In the genomic region with DNA sequence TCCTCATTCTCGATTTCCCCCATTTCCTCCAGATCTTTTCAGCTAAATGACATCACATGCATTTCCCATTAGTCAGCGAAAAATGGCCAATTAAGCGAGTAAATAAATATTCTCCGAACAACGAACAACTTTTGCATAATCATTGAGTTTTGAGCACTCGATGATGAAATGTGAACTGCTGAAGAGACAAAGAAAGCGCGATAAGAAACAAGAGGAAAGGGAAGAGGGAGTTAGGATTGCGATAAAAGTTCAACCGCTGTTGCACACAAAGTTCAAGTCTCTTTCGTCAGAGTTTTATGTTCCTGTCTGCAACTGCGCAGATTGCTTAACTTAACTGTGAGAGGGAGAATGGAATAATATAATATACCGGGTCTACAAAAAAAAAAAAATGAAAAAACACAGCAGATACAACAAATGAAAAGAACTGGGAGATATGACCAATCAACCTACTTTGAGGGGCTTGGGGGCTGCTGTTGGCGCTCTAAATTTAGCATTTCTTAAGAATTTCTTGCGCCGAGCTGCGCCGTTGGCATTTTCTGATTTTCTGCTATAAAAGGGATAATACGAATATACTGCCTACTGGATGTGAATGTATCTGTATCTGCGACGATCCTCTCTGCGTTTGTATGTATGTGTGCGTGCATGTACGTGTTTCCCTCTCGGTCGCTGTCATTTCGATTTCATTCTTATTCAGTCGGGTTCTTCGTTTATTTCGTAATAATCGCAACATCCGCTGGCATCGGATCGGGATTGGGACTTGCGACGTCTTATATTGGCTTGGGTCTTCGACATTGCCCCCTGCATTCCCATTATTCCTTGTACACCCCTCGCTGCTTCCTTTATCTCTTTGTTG, we compare ENCODE assay signal across 6 fruit fly cellular contexts.
TF ChIP-seq lines count a peak whose summit lies in the region.

No protein-coding gene starts in this region.

- no peak for TF ChIP-seq CTCF in whole organism, embryonic (GFP tag; optimal IDR thresholded peaks at IDR 0.05; lab: Kevin White, UChicago)

TF ChIP-seq in whole organism, 6 proteins besides CTCF, POLR2A, EP300 and RAD21:
- no peak for TF ChIP-seq psq (optimal IDR thresholded peaks at IDR 0.05; lab: Kevin White, UChicago)
- TF ChIP-seq EcR (GFP tag; optimal IDR thresholded peaks at IDR 0.05; lab: Kevin White, UChicago) = peak; percentile 72 to 75

TF ChIP-seq in whole organism, adult, 20 proteins besides CTCF, POLR2A, EP300 and RAD21 (continues in another document):
- TF ChIP-seq CG12768 (GFP tag; optimal IDR thresholded peaks at IDR 0.05; lab: Kevin White, UChicago) (no peak), Hr96 (GFP tag; optimal IDR thresholded peaks at IDR 0.05; lab: Kevin White, UChicago) (no peak), CG11617 (GFP tag; optimal IDR thresholded peaks at IDR 0.05; lab: Kevin White, UChicago) (no peak), toe (GFP tag; optimal IDR thresholded peaks at IDR 0.05; lab: Kevin White, UChicago) (no peak), CG7045 (GFP tag; optimal IDR thresholded peaks at IDR 0.05; lab: Kevin White, UChicago) (no peak), CG7101 (tag; optimal IDR thresholded peaks at IDR 0.05; lab: Kevin White, UChicago) (no peak), CG5204 (GFP tag; optimal IDR thresholded peaks at IDR 0.05; lab: Kevin White, UChicago) (no peak), CG1620 (GFP tag; optimal IDR thresholded peaks at IDR 0.05; lab: Kevin White, UChicago) (no peak), Clk (GFP tag; optimal IDR thresholded peaks at IDR 0.05; lab: Kevin White, UChicago) (no peak), cic (GFP tag; optimal IDR thresholded peaks at IDR 0.05; lab: Kevin White, UChicago) (no peak), cnc (optimal IDR thresholded peaks at IDR 0.05; lab: Kevin White, UChicago) (peak in 1 of 2 experiments; percentile 31), Mnt (GFP tag; optimal IDR thresholded peaks at IDR 0.05; lab: Kevin White, UChicago) (no peak), CG33017 (tag; optimal IDR thresholded peaks at IDR 0.05; lab: Kevin White, UChicago) (no peak), CG14711 (tag; optimal IDR thresholded peaks at IDR 0.05; lab: Kevin White, UChicago) (no peak), bab1 (GFP tag; optimal IDR thresholded peaks at IDR 0.05; lab: Kevin White, UChicago) (no peak), Crg-1 (GFP tag; optimal IDR thresholded peaks at IDR 0.05; lab: Kevin White, UChicago) (no peak)

TF ChIP-seq in whole organism, embryonic, 481 proteins besides CTCF, POLR2A, EP300 and RAD21 (continues in another document):
- TF ChIP-seq jigr1 (GFP tag; IDR thresholded peaks at IDR 0.05; lab: Robert Waterston, UW) = no peak
- TF ChIP-seq CG6272 (GFP tag; IDR thresholded peaks at IDR 0.05; lab: Robert Waterston, UW) = no peak
- TF ChIP-seq CG7963 (GFP tag; IDR thresholded peaks at IDR 0.05; lab: Robert Waterston, UW; ENCODE audit: partially characterized antibody) = no peak
- peak; percentile 10 for TF ChIP-seq cg (GFP tag; optimal IDR thresholded peaks at IDR 0.05; lab: Kevin White, UChicago)
- TF ChIP-seq CG11398 (GFP tag; optimal IDR thresholded peaks at IDR 0.05; lab: Kevin White, UChicago) = no peak
- TF ChIP-seq nom (GFP tag; optimal IDR thresholded peaks at IDR 0.05; lab: Kevin White, UChicago) = peak; percentile 76
- TF ChIP-seq corto (GFP tag; optimal IDR thresholded peaks at IDR 0.05; lab: Kevin White, UChicago) = peak; percentile 26
- peak; percentile 8 for TF ChIP-seq Blimp-1 (GFP tag; optimal IDR thresholded peaks at IDR 0.05; lab: Kevin White, UChicago)
- TF ChIP-seq twi (tag; optimal IDR thresholded peaks at IDR 0.05; lab: Kevin White, UChicago) = no peak
- TF ChIP-seq Dref (GFP tag; IDR thresholded peaks at IDR 0.05; lab: Robert Waterston, UW) = no peak
- TF ChIP-seq CG2120 (GFP tag; optimal IDR thresholded peaks at IDR 0.05; lab: Kevin White, UChicago) = no peak
- no peak for TF ChIP-seq CG10654 (GFP tag; optimal IDR thresholded peaks at IDR 0.05; lab: Kevin White, UChicago)
- TF ChIP-seq CG10543 (GFP tag; optimal IDR thresholded peaks at IDR 0.05; lab: Kevin White, UChicago) = no peak
- TF ChIP-seq tap (tag; optimal IDR thresholded peaks at IDR 0.05; lab: Kevin White, UChicago) = no peak
- no peak for TF ChIP-seq CG6175 (GFP tag; IDR thresholded peaks at IDR 0.05; lab: Robert Waterston, UW)
- no peak for TF ChIP-seq CG11504 (tag; optimal IDR thresholded peaks at IDR 0.05; lab: Kevin White, UChicago)
- TF ChIP-seq PHDP (tag; optimal IDR thresholded peaks at IDR 0.05; lab: Kevin White, UChicago) = no peak

TF ChIP-seq in whole organism, prepupa, 60 proteins besides CTCF, POLR2A, EP300 and RAD21 (continues in another document):
- TF ChIP-seq CG4318 (GFP tag; optimal IDR thresholded peaks at IDR 0.05; lab: Kevin White, UChicago) = no peak
- no peak for TF ChIP-seq net (GFP tag; optimal IDR thresholded peaks at IDR 0.05; lab: Kevin White, UChicago)
- TF ChIP-seq dsx (GFP tag; optimal IDR thresholded peaks at IDR 0.05; lab: Kevin White, UChicago; ENCODE audit: poor library complexity, severe bottlenecking) = peak; percentile 73
- peak; percentile 34 for TF ChIP-seq CG3919 (GFP tag; optimal IDR thresholded peaks at IDR 0.05; lab: Kevin White, UChicago)
- no peak for TF ChIP-seq OdsH (GFP tag; optimal IDR thresholded peaks at IDR 0.05; lab: Kevin White, UChicago)
- TF ChIP-seq fd59A (GFP tag; optimal IDR thresholded peaks at IDR 0.05; lab: Kevin White, UChicago) = no peak
- TF ChIP-seq Smox (GFP tag; optimal IDR thresholded peaks at IDR 0.05; lab: Kevin White, UChicago) = peak; percentile 17
- TF ChIP-seq salr (GFP tag; optimal IDR thresholded peaks at IDR 0.05; lab: Kevin White, UChicago) = peak in 1 of 2 experiments; percentile 11
- TF ChIP-seq Met (GFP tag; optimal IDR thresholded peaks at IDR 0.05; lab: Kevin White, UChicago) = peak; percentile 10
- no peak for TF ChIP-seq CG1621 (tag; optimal IDR thresholded peaks at IDR 0.05; lab: Kevin White, UChicago)
- no peak for TF ChIP-seq vri (GFP tag; optimal IDR thresholded peaks at IDR 0.05; lab: Kevin White, UChicago)
- TF ChIP-seq eg (GFP tag; IDR thresholded peaks at IDR 0.05; lab: Robert Waterston, UW) = peak; percentile 5; the same call in 1 of the 3 replicates
- TF ChIP-seq CG11294 (GFP tag; IDR thresholded peaks at IDR 0.05; lab: Robert Waterston, UW) = no peak
- TF ChIP-seq CG10631 (GFP tag; optimal IDR thresholded peaks at IDR 0.05; lab: Kevin White, UChicago) = no peak
- TF ChIP-seq CG15336 (GFP tag; IDR thresholded peaks at IDR 0.05; lab: Robert Waterston, UW) = no peak
- TF ChIP-seq Gug (GFP tag; IDR thresholded peaks at IDR 0.05; lab: Robert Waterston, UW) = no peak
- no peak for TF ChIP-seq CG9139 (GFP tag; optimal IDR thresholded peaks at IDR 0.05; lab: Kevin White, UChicago)

TF ChIP-seq in whole organism, pupa, 21 proteins besides CTCF, POLR2A, EP300 and RAD21 (continues in another document):
- no peak for TF ChIP-seq CG8301 (tag; optimal IDR thresholded peaks at IDR 0.05; lab: Kevin White, UChicago)
- no peak for TF ChIP-seq CG10348 (GFP tag; IDR thresholded peaks at IDR 0.05; lab: Robert Waterston, UW)
- no peak for TF ChIP-seq CG17806 (tag; optimal IDR thresholded peaks at IDR 0.05; lab: Kevin White, UChicago)
- peak; percentile 14 for TF ChIP-seq CG8159 (tag; optimal IDR thresholded peaks at IDR 0.05; lab: Kevin White, UChicago)
- peak; percentile 98 for TF ChIP-seq EcR (GFP tag; optimal IDR thresholded peaks at IDR 0.05; lab: Kevin White, UChicago)
- TF ChIP-seq fd96Ca (GFP tag; IDR thresholded peaks at IDR 0.05; lab: Robert Waterston, UW) = no peak; the same call in 2 of the 3 replicates
- TF ChIP-seq CG32121 (GFP tag; IDR thresholded peaks at IDR 0.05; lab: Robert Waterston, UW) = no peak
- no peak for TF ChIP-seq Snoo (tag; optimal IDR thresholded peaks at IDR 0.05; lab: Kevin White, UChicago)
- peak; percentile 8 for TF ChIP-seq CG14655 (GFP tag; optimal IDR thresholded peaks at IDR 0.05; lab: Kevin White, UChicago)
- TF ChIP-seq CG13204 (GFP tag; optimal IDR thresholded peaks at IDR 0.05; lab: Kevin White, UChicago) = peak; percentile 79
- TF ChIP-seq CG34367 (tag; optimal IDR thresholded peaks at IDR 0.05; lab: Kevin White, UChicago) = no peak
- no peak for TF ChIP-seq Pif1A (GFP tag; optimal IDR thresholded peaks at IDR 0.05; lab: Kevin White, UChicago)
- TF ChIP-seq D1 (tag; optimal IDR thresholded peaks at IDR 0.05; lab: Kevin White, UChicago) = no peak
- no peak for TF ChIP-seq CG15710 (tag; optimal IDR thresholded peaks at IDR 0.05; lab: Kevin White, UChicago)
- 0 out of 2 replicates have a peak, but pooled peaks have one; percentile 8 for TF ChIP-seq Ets98B (GFP tag; IDR thresholded peaks at IDR 0.05; lab: Robert Waterston, UW)
- peak; percentile 20 for TF ChIP-seq gl (tag; optimal IDR thresholded peaks at IDR 0.05; lab: Kevin White, UChicago)
- TF ChIP-seq CG4496 (GFP tag; IDR thresholded peaks at IDR 0.05; lab: Robert Waterston, UW) = peak; percentile 22; the same call in 1 of the 3 replicates
- TF ChIP-seq rn (GFP tag; IDR thresholded peaks at IDR 0.05; lab: Robert Waterston, UW) = no peak

TF ChIP-seq in whole organism, wandering third instar larva, 38 proteins besides CTCF, POLR2A, EP300 and RAD21 (continues in another document):
- peak; percentile 22 for TF ChIP-seq Hr83 (GFP tag; optimal IDR thresholded peaks at IDR 0.05; lab: Kevin White, UChicago; ENCODE audit: poor library complexity, severe bottlenecking)
- no peak for TF ChIP-seq Dfd (GFP tag; optimal IDR thresholded peaks at IDR 0.05; lab: Kevin White, UChicago)
- peak; percentile 32 for TF ChIP-seq rgr (GFP tag; optimal IDR thresholded peaks at IDR 0.05; lab: Kevin White, UChicago)
- TF ChIP-seq dmrt93B (GFP tag; optimal IDR thresholded peaks at IDR 0.05; lab: Kevin White, UChicago) = no peak
- TF ChIP-seq OdsH (GFP tag; optimal IDR thresholded peaks at IDR 0.05; lab: Kevin White, UChicago) = peak; percentile 31
- TF ChIP-seq dsf (GFP tag; optimal IDR thresholded peaks at IDR 0.05; lab: Kevin White, UChicago; ENCODE audit: borderline replicate concordance) = no peak
- TF ChIP-seq sv (GFP tag; optimal IDR thresholded peaks at IDR 0.05; lab: Kevin White, UChicago) = no peak
- no peak for TF ChIP-seq CG32264 (GFP tag; optimal IDR thresholded peaks at IDR 0.05; lab: Kevin White, UChicago)
- peak; percentile 4 for TF ChIP-seq N (GFP tag; optimal IDR thresholded peaks at IDR 0.05; lab: Kevin White, UChicago)
- TF ChIP-seq h (GFP tag; optimal IDR thresholded peaks at IDR 0.05; lab: Kevin White, UChicago) = peak; percentile 50
- TF ChIP-seq Dif (GFP tag; optimal IDR thresholded peaks at IDR 0.05; lab: Kevin White, UChicago; ENCODE audit: partially characterized antibody) = peak; percentile 27
- TF ChIP-seq Hnf4 (GFP tag; optimal IDR thresholded peaks at IDR 0.05; lab: Kevin White, UChicago) = peak; percentile 75
- peak; percentile 27 for TF ChIP-seq GATAd (GFP tag; optimal IDR thresholded peaks at IDR 0.05; lab: Kevin White, UChicago)
- TF ChIP-seq woc (GFP tag; optimal IDR thresholded peaks at IDR 0.05; lab: Kevin White, UChicago) = peak; percentile 42
- peak; percentile 30 for TF ChIP-seq tai (GFP tag; optimal IDR thresholded peaks at IDR 0.05; lab: Kevin White, UChicago)
- TF ChIP-seq usp (GFP tag; optimal IDR thresholded peaks at IDR 0.05; lab: Kevin White, UChicago) = no peak
- peak; percentile 38 for TF ChIP-seq Jra (GFP tag; optimal IDR thresholded peaks at IDR 0.05; lab: Kevin White, UChicago)
- TF ChIP-seq Rel (GFP tag; optimal IDR thresholded peaks at IDR 0.05; lab: Kevin White, UChicago) = no peak
- peak; percentile 68 for TF ChIP-seq Rel (tag; optimal IDR thresholded peaks at IDR 0.05; lab: Kevin White, UChicago)
